Fruit fly (Drosophila melanogaster) whole organism, embryonic: ENCODE measurements around the gene CG43134.

Experiments used
- Atf3 ChIP-seq: fragments of 200-800 bp; sonication (Bioruptor generic); optimal IDR thresholded peaks from 3 replicates; lab custom pipeline; 2016; ENCODE audit warnings: missing biosample characterization, missing genetic modification characterization
- CG10543 ChIP-seq: fragments of 200-800 bp; sonication (Bioruptor generic); optimal IDR thresholded peaks from 3 replicates; lab custom pipeline; 2017; ENCODE audit warnings: missing biosample characterization, mild to moderate bottlenecking, missing genetic modification characterization, moderate library complexity
- CG12219 ChIP-seq: fragments of 200-800 bp; sonication (Bioruptor generic); optimal IDR thresholded peaks from 3 replicates; lab custom pipeline; 2018; ENCODE audit warnings: missing biosample characterization, mild to moderate bottlenecking, missing genetic modification characterization
- CG12769 ChIP-seq: fragments of 200-800 bp; sonication (Bioruptor generic); optimal IDR thresholded peaks from 2 replicates; lab custom pipeline; 2019; ENCODE audit warnings: missing biosample characterization, mild to moderate bottlenecking, missing genetic modification characterization, moderate library complexity
- CG13287 ChIP-seq: fragments of 200-800 bp; sonication (Bioruptor generic); IDR thresholded peaks from 2 replicates; pipeline ENCODE4 v1.3.6; 2022; ENCODE audit warnings: missing biosample characterization, missing genetic modification characterization; ENCODE audit not compliant: partially characterized antibody
- CG13624 ChIP-seq: fragments of 200-800 bp; sonication (Bioruptor generic); optimal IDR thresholded peaks from 2 replicates; lab custom pipeline; 2016; ENCODE audit warnings: missing biosample characterization, missing genetic modification characterization
- CG15696 ChIP-seq: fragments of 200-800 bp; sonication (Bioruptor generic); optimal IDR thresholded peaks from 2 replicates; lab custom pipeline; 2019; ENCODE audit warnings: missing biosample characterization, mild to moderate bottlenecking, missing genetic modification characterization, moderate library complexity
- CG1647 ChIP-seq: fragments of 200-800 bp; sonication (Bioruptor generic); optimal IDR thresholded peaks from 3 replicates; lab custom pipeline; 2016; ENCODE audit warnings: missing biosample characterization, missing genetic modification characterization
- CG16815 ChIP-seq: fragments of 200-800 bp; sonication (Bioruptor generic); optimal IDR thresholded peaks from 3 replicates; lab custom pipeline; 2017; ENCODE audit warnings: missing biosample characterization, mild to moderate bottlenecking, missing genetic modification characterization
- CG17568 ChIP-seq: fragments of 200-800 bp; sonication (Bioruptor generic); optimal IDR thresholded peaks from 2 replicates; lab custom pipeline; 2018; ENCODE audit warnings: missing biosample characterization, mild to moderate bottlenecking, missing genetic modification characterization, moderate library complexity
- CG2199 ChIP-seq: fragments of 200-800 bp; sonication (Bioruptor generic); IDR thresholded peaks from 3 replicates; pipeline ENCODE4 v1.3.6; 2022; ENCODE audit warnings: missing biosample characterization, missing genetic modification characterization
- CG2712 ChIP-seq: fragments of 200-800 bp; optimal IDR thresholded peaks from 3 replicates; lab custom pipeline; 2019; ENCODE audit warnings: missing biosample characterization, mild to moderate bottlenecking, missing genetic modification characterization, moderate library complexity
- CG30403 ChIP-seq: fragments of 200-800 bp; sonication (Bioruptor generic); optimal IDR thresholded peaks from 3 replicates; lab custom pipeline; 2016; ENCODE audit warnings: missing biosample characterization, missing genetic modification characterization
- CG31224 ChIP-seq: fragments of 200-800 bp; sonication (Bioruptor generic); IDR thresholded peaks from 2 replicates; pipeline ENCODE4 v1.3.6; 2022; ENCODE audit warnings: missing biosample characterization, missing genetic modification characterization
- CG32772 ChIP-seq: fragments of 200-800 bp; sonication (Bioruptor generic); IDR thresholded peaks from 2 replicates; pipeline ENCODE4 v1.3.6; 2022; ENCODE audit warnings: missing biosample characterization, missing genetic modification characterization
- CG34376 ChIP-seq: fragments of 200-800 bp; sonication (Bioruptor generic); optimal IDR thresholded peaks from 2 replicates; lab custom pipeline; 2018; ENCODE audit warnings: missing biosample characterization, mild to moderate bottlenecking, missing genetic modification characterization
- CG4854 ChIP-seq: fragments of 200-800 bp; sonication (Bioruptor generic); optimal IDR thresholded peaks from 2 replicates; lab custom pipeline; 2016; ENCODE audit warnings: missing biosample characterization, missing genetic modification characterization, inconsistent platforms
- CG7839 ChIP-seq: fragments of 200-800 bp; sonication (Bioruptor generic); optimal IDR thresholded peaks from 3 replicates; lab custom pipeline; 2018; ENCODE audit warnings: missing biosample characterization, mild to moderate bottlenecking, missing genetic modification characterization, moderate library complexity
- CG8089 ChIP-seq: fragments of 200-800 bp; sonication (Bioruptor generic); optimal IDR thresholded peaks from 3 replicates; lab custom pipeline; 2016; ENCODE audit warnings: missing biosample characterization, missing genetic modification characterization
- CG8281 ChIP-seq: fragments of 200-800 bp; sonication (Bioruptor generic); optimal IDR thresholded peaks from 2 replicates; lab custom pipeline; 2018; ENCODE audit warnings: missing biosample characterization, mild to moderate bottlenecking, missing genetic modification characterization, moderate library complexity
- Chrac-16 ChIP-seq: fragments of 200-800 bp; sonication (Bioruptor generic); optimal IDR thresholded peaks from 3 replicates; lab custom pipeline; 2016; ENCODE audit warnings: missing biosample characterization, missing genetic modification characterization
- CoRest ChIP-seq: fragments of 200-800 bp; sonication (Bioruptor generic); optimal IDR thresholded peaks from 3 replicates; lab custom pipeline; 2018; ENCODE audit warnings: missing biosample characterization, mild to moderate bottlenecking, missing genetic modification characterization, moderate library complexity
- Deaf1 ChIP-seq: fragments of 200-800 bp; optimal IDR thresholded peaks from 3 replicates; lab custom pipeline; 2019; ENCODE audit warnings: missing biosample characterization, mild to moderate bottlenecking, missing genetic modification characterization, moderate library complexity
- Dref ChIP-seq: fragments of 200-800 bp; sonication (Bioruptor generic); IDR thresholded peaks from 2 replicates; pipeline ENCODE4 v1.3.6; 2022; ENCODE audit warnings: missing biosample characterization, missing genetic modification characterization
- E2f2 ChIP-seq: fragments of 200-800 bp; sonication (Bioruptor generic); IDR thresholded peaks from 2 replicates; pipeline ENCODE4 v1.3.6; 2022; ENCODE audit warnings: missing biosample characterization, missing genetic modification characterization
- Ets65A ChIP-seq: fragments of 200-800 bp; sonication (Bioruptor generic); peaks from one replicate; lab custom pipeline; 2016; ENCODE audit warnings: missing biosample characterization, missing genetic modification characterization
- Gug ChIP-seq: fragments of 200-800 bp; sonication (Bioruptor generic); IDR thresholded peaks from 4 replicates; pipeline ENCODE4 v1.3.6; 2022; ENCODE audit warnings: missing biosample characterization, missing genetic modification characterization
- HHEX ChIP-seq: fragments of 200-800 bp; sonication (Bioruptor generic); optimal IDR thresholded peaks from 3 replicates; lab custom pipeline; 2017; ENCODE audit warnings: missing biosample characterization, mild to moderate bottlenecking, missing genetic modification characterization, missing genetic modification reagents
- Hr78 ChIP-seq, 2 experiments: fragments of 200-800 bp in 1 of 2; fragments of >200 bp in 1 of 2; sonication (Bioruptor generic) in 1 of 2; optimal IDR thresholded peaks; 2 replicates each; lab custom pipeline; 2017 to 2019; ENCODE audit warnings: missing biosample characterization in 2 of 2, missing genetic modification characterization in 2 of 2, mild to moderate bottlenecking in 1 of 2, moderate library complexity in 1 of 2
- NC2α ChIP-seq: fragments of 200-800 bp; sonication (Bioruptor generic); optimal IDR thresholded peaks from 2 replicates; lab custom pipeline; 2016; ENCODE audit warnings: missing biosample characterization, missing genetic modification characterization
- Nf-YA ChIP-seq: fragments of 200-800 bp; sonication (Bioruptor generic); IDR thresholded peaks from 2 replicates; pipeline ENCODE4 v1.3.6; 2022; ENCODE audit warnings: missing biosample characterization, missing genetic modification characterization
- Sox100B ChIP-seq: fragments of 200-800 bp; sonication (Bioruptor generic); optimal IDR thresholded peaks from 3 replicates; lab custom pipeline; 2018; ENCODE audit warnings: missing biosample characterization, mild to moderate bottlenecking, missing genetic modification characterization
- Taf1 ChIP-seq: fragments of 200-800 bp; sonication (Bioruptor generic); IDR thresholded peaks from 2 replicates; pipeline ENCODE4 v1.3.6; 2022; ENCODE audit warnings: missing biosample characterization, missing genetic modification characterization
- Xbp1 ChIP-seq: fragments of 200-800 bp; sonication (Bioruptor generic); optimal IDR thresholded peaks from 3 replicates; lab custom pipeline; 2016; ENCODE audit warnings: missing biosample characterization, mild to moderate bottlenecking, missing genetic modification characterization
- ci ChIP-seq: fragments of 200-800 bp; sonication (Bioruptor generic); IDR thresholded peaks from 3 replicates; pipeline ENCODE4 v1.3.6; 2022; ENCODE audit warnings: missing biosample characterization, missing genetic modification characterization
- fd3F ChIP-seq: fragments of 200-800 bp; sonication (Bioruptor generic); optimal IDR thresholded peaks from 2 replicates; lab custom pipeline; 2018; ENCODE audit warnings: missing biosample characterization, mild to moderate bottlenecking, missing genetic modification characterization, moderate library complexity
- gce ChIP-seq: fragments of 200-800 bp; sonication (Bioruptor generic); IDR thresholded peaks from 3 replicates; pipeline ENCODE4 v1.3.6; 2022; ENCODE audit warnings: missing biosample characterization, missing genetic modification characterization
- gcm ChIP-seq: fragments of 200-800 bp; sonication (Bioruptor generic); optimal IDR thresholded peaks from 2 replicates; lab custom pipeline; 2019; ENCODE audit warnings: missing biosample characterization, mild to moderate bottlenecking, missing genetic modification characterization, moderate library complexity
- knrl ChIP-seq: fragments of 200-800 bp; sonication (Bioruptor generic); IDR thresholded peaks from 3 replicates; pipeline ENCODE4 v1.3.6; 2022; ENCODE audit warnings: missing biosample characterization, missing genetic modification characterization; ENCODE audit not compliant: partially characterized antibody
- mirr ChIP-seq: fragments of 200-800 bp; sonication (Bioruptor generic); optimal IDR thresholded peaks from 3 replicates; lab custom pipeline; 2018; ENCODE audit warnings: missing biosample characterization, mild to moderate bottlenecking, missing genetic modification characterization
- mld ChIP-seq: fragments of 200-800 bp; sonication (Bioruptor generic); IDR thresholded peaks from 3 replicates; pipeline ENCODE4 v1.3.6; 2022; ENCODE audit warnings: missing biosample characterization, missing genetic modification characterization; ENCODE audit not compliant: partially characterized antibody
- ranshi ChIP-seq: fragments of 200-800 bp; sonication (Bioruptor generic); IDR thresholded peaks from 2 replicates; pipeline ENCODE4 v1.3.6; 2022; ENCODE audit warnings: missing biosample characterization, missing genetic modification characterization
- rib ChIP-seq: fragments of 200-800 bp; sonication (Bioruptor generic); IDR thresholded peaks from 2 replicates; pipeline ENCODE4 v1.3.6; 2022; ENCODE audit warnings: missing biosample characterization, missing genetic modification characterization
- tgo ChIP-seq: fragments of 200-800 bp; sonication (Bioruptor generic); IDR thresholded peaks from 3 replicates; pipeline ENCODE4 v1.3.6; 2022; ENCODE audit warnings: missing biosample characterization, missing genetic modification characterization
- tin ChIP-seq: fragments of 200-800 bp; sonication (Bioruptor generic); optimal IDR thresholded peaks from 3 replicates; lab custom pipeline; 2016; ENCODE audit warnings: missing biosample characterization, missing genetic modification characterization
- tna ChIP-seq: fragments of 200-800 bp; sonication (Bioruptor generic); IDR thresholded peaks from 2 replicates; pipeline ENCODE4 v1.3.6; 2022; ENCODE audit warnings: missing biosample characterization, missing genetic modification characterization; ENCODE audit not compliant: partially characterized antibody
- trem ChIP-seq: fragments of 200-800 bp; optimal IDR thresholded peaks from 3 replicates; lab custom pipeline; 2019; ENCODE audit warnings: missing biosample characterization, mild to moderate bottlenecking, missing genetic modification characterization, moderate library complexity
- vfl ChIP-seq: fragments of 200-800 bp; sonication (Bioruptor generic); optimal IDR thresholded peaks from 2 replicates; lab custom pipeline; 2016; ENCODE audit warnings: missing biosample characterization, missing genetic modification characterization

CG43134 gene

dm6 chrX:4205346-4206178 is 41.6 kb upstream of the CG43134 start, which contains the start of gene Fas2 (continued):
- TF ChIP-seq NC2α (GFP tag; lab: Kevin White, UChicago) (no peak), Ets65A (GFP tag; lab: Kevin White, UChicago) (no peak), Chrac-16 (no peak), Sox100B (GFP tag; lab: Kevin White, UChicago) (no peak), tgo (GFP tag; lab: Robert Waterston, UW) (peak; percentile 58; the same call in 2 of the 3 replicates), knrl (GFP tag; lab: Robert Waterston, UW) (peak; percentile 39; the same call in 1 of the 3 replicates), CG17568 (GFP tag; lab: Kevin White, UChicago) (peak; percentile 39), CG8281 (tag; lab: Kevin White, UChicago) (no peak), CoRest (tag; lab: Kevin White, UChicago) (no peak), ranshi (no peak), gcm (no peak), CG31224 (GFP tag; lab: Robert Waterston, UW) (0 out of 2 replicates have a peak, but pooled peaks have one; percentile 17), HHEX (GFP tag; lab: Kevin White, UChicago) (peak; percentile 31), Xbp1 (no peak), gce (GFP tag; lab: Robert Waterston, UW) (peak; percentile 67; the same call in 1 of the 3 replicates), CG16815 (GFP tag; lab: Kevin White, UChicago) (no peak), tna (peak; percentile 48; the same call in 1 of the 2 replicates), tin (no peak), Gug (GFP tag; lab: Robert Waterston, UW) (no peak), CG8089 (GFP tag; lab: Kevin White, UChicago) (peak; percentile 27), CG13624 (GFP tag; lab: Kevin White, UChicago) (peak; percentile 47), Taf1 (GFP tag; lab: Robert Waterston, UW) (0 out of 2 replicates have a peak, but pooled peaks have one; percentile 52), Dref (GFP tag; lab: Robert Waterston, UW) (no peak), Atf3 (GFP tag; lab: Kevin White, UChicago) (no peak), fd3F (no peak), Nf-YA (GFP tag; lab: Robert Waterston, UW) (no peak), Deaf1 (peak; percentile 39), CG2199 (peak; percentile 75), CG12219 (GFP tag; lab: Kevin White, UChicago) (peak; percentile 11), CG13287 (GFP tag; lab: Robert Waterston, UW) (0 out of 2 replicates have a peak, but pooled peaks have one; percentile 39), CG34376 (GFP tag; lab: Kevin White, UChicago) (peak; percentile 61), CG4854 (GFP tag; lab: Kevin White, UChicago) (peak; percentile 16), CG15696 (no peak), CG1647 (GFP tag; lab: Kevin White, UChicago) (peak; percentile 32), mld (GFP tag; lab: Robert Waterston, UW) (no peak), CG12769 (tag; lab: Kevin White, UChicago) (peak; percentile 63), CG10543 (GFP tag; lab: Kevin White, UChicago) (peak; percentile 73), CG7839 (tag; lab: Kevin White, UChicago) (peak; percentile 39), Hr78 (GFP tag; optimal IDR thresholded peaks at IDR 0.05; lab: Kevin White, UChicago) (peak in 1 of 2 experiments; percentile 5), mirr (peak; percentile 50), CG32772 (GFP tag; lab: Robert Waterston, UW) (peak; percentile 47; the same call in 1 of the 2 replicates), CG30403 (peak; percentile 27), E2f2 (no peak), CG2712 (tag; lab: Kevin White, UChicago) (peak; percentile 14), vfl (no peak), rib (GFP tag; lab: Robert Waterston, UW) (0 out of 2 replicates have a peak, but pooled peaks have one; percentile 23), trem (tag; lab: Kevin White, UChicago) (peak; percentile 37), ci (GFP tag; lab: Robert Waterston, UW) (peak; percentile 90)
